Worm (Caenorhabditis elegans) whole organism, midembryonic: ENCODE results near the gene Y73F8A.14.

Source experiments
- T22C8.4 ChIP-seq: fragments of 200-800 bp; sonication (Bioruptor generic); IDR thresholded peaks from 2 replicates; pipeline ENCODE4 v1.3.6; 2022; ENCODE audit warnings: missing genetic modification characterization, missing compliant biosample characterization
- tab-1 ChIP-seq: fragments of 200-800 bp; sonication (Bioruptor generic); IDR thresholded peaks from 2 replicates; pipeline ENCODE4 v1.3.6; 2022; ENCODE audit warnings: missing genetic modification characterization, missing compliant biosample characterization

ce11 chrIV:15321279-15321678 lies 2.4 kb upstream of the Y73F8A.14 start, which contains the start of gene Y73F8A.15:
- no peak for TF ChIP-seq tab-1 (GFP tag; lab: Robert Waterston, UW)
- TF ChIP-seq T22C8.4 (GFP tag; lab: Robert Waterston, UW) = no peak
